Worm (Caenorhabditis elegans) whole organism, L3 larva: ENCODE data around the gene spo-11.

Experiments used
- ZK546.5 ChIP-seq: sonication (generic microtip); optimal IDR thresholded peaks from 2 replicates; lab custom pipeline; 2017; ENCODE audit warnings: missing biosample characterization, missing genetic modification characterization
- ama-1 ChIP-seq: fragments of 150-350 bp; optimal IDR thresholded peaks from 2 replicates; lab custom pipeline; 2018
- ceh-9 ChIP-seq: sonication (generic microtip); optimal IDR thresholded peaks from 2 replicates; lab custom pipeline; 2018; ENCODE audit warnings: missing biosample characterization, missing genetic modification characterization
- egl-27 ChIP-seq: sonication (generic microtip); optimal IDR thresholded peaks from 4 replicates; lab custom pipeline; 2017; ENCODE audit warnings: missing biosample characterization, missing genetic modification reagents, missing genetic modification characterization
- elt-1 ChIP-seq: fragments of 150-350 bp; optimal IDR thresholded peaks from 2 replicates; lab custom pipeline; 2014; ENCODE audit warnings: missing biosample characterization, missing genetic modification characterization
- fkh-2 ChIP-seq: fragments of 150-350 bp; optimal IDR thresholded peaks from 2 replicates; lab custom pipeline; 2014; ENCODE audit warnings: missing biosample characterization, missing genetic modification reagents, missing genetic modification characterization
- fos-1 ChIP-seq: fragments of 150-350 bp; optimal IDR thresholded peaks from 2 replicates; lab custom pipeline; 2014; ENCODE audit warnings: missing biosample characterization, missing genetic modification characterization
- lin-15B ChIP-seq: fragments of 150-350 bp; optimal IDR thresholded peaks from 2 replicates; lab custom pipeline; 2014; ENCODE audit warnings: missing biosample characterization, missing genetic modification characterization
- nfya-1 ChIP-seq: sonication (generic microtip); optimal IDR thresholded peaks from 2 replicates; lab custom pipeline; 2017; ENCODE audit warnings: missing genetic modification characterization, mild to moderate bottlenecking, missing compliant biosample characterization, antibody characterized with exemption, moderate library complexity; ENCODE audit not compliant: insufficient read depth
- nhr-11 ChIP-seq: fragments of 150-350 bp; optimal IDR thresholded peaks from 2 replicates; lab custom pipeline; 2014; ENCODE audit warnings: missing biosample characterization, missing genetic modification characterization
- nhr-76 ChIP-seq: fragments of 150-350 bp; sonication (generic microtip); optimal IDR thresholded peaks from 5 replicates; lab custom pipeline; 2014; ENCODE audit warnings: missing biosample characterization, missing genetic modification characterization
- unc-62 ChIP-seq: fragments of 150-350 bp; sonication (generic microtip); optimal IDR thresholded peaks from 4 replicates; lab custom pipeline; 2014; ENCODE audit warnings: missing biosample characterization, missing genetic modification reagents, missing genetic modification characterization
- ztf-11 ChIP-seq: fragments of 150-350 bp; optimal IDR thresholded peaks from 2 replicates; lab custom pipeline; 2014; ENCODE audit warnings: missing biosample characterization, missing genetic modification characterization

DNA sequence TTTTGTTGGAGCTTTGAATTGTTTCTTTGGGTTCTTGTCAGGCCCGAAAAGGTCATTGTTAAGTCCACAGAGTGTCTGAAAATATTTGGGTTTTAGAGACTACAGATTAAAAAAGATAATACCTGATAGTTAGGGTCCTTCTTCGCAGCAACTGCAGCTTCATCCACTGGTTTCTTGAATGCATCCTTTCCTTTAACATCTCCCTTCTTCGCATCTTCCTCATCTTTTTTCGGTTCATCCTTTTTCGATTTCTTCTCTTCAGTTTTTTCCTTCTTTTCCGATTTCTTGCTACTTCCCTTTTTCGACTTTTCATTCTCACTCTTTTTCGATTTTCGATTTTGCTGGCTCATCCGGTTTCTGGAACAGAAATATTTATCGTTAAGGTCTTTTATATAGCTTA, 21.2 kb downstream of the spo-11 start:
- TF ChIP-seq ceh-9 (no peak), nhr-76 (no peak), egl-27 (no peak), unc-62 (GFP tag; lab: Kevin White, UChicago) (no peak), ama-1 (lab: Kevin White, UChicago) (no peak), nhr-11 (tag; lab: Kevin White, UChicago) (no peak), fkh-2 (tag; lab: Kevin White, UChicago) (no peak), elt-1 (tag; lab: Kevin White, UChicago) (no peak), lin-15B (tag; lab: Kevin White, UChicago) (no peak), ztf-11 (no peak), fos-1 (tag; lab: Kevin White, UChicago) (no peak), nfya-1 (no peak), ZK546.5 (tag; lab: Kevin White, UChicago) (no peak)
